Worm (Caenorhabditis elegans) whole organism, L1 larva: ENCODE results near the gene twk-21.

Experiments
- Y116A8C.19 ChIP-seq: sonication (generic microtip); optimal IDR thresholded peaks from 2 replicates; lab custom pipeline; 2016; ENCODE audit warnings: missing compliant biosample characterization, missing genetic modification characterization, borderline replicate concordance
- aha-1 ChIP-seq: fragments of 150-350 bp; optimal IDR thresholded peaks from 2 replicates; lab custom pipeline; 2014; ENCODE audit warnings: missing biosample characterization, missing genetic modification characterization
- alr-1 ChIP-seq: fragments of 200-800 bp; sonication (Bioruptor generic); optimal IDR thresholded peaks from 2 replicates; lab custom pipeline; 2018; ENCODE audit warnings: borderline replicate concordance, mild to moderate bottlenecking, missing genetic modification characterization, missing compliant biosample characterization
- aly-2 ChIP-seq: fragments of 150-350 bp; optimal IDR thresholded peaks from 2 replicates; lab custom pipeline; 2014; ENCODE audit warnings: missing biosample characterization, missing genetic modification characterization
- blmp-1 ChIP-seq: fragments of 150-350 bp; optimal IDR thresholded peaks from 2 replicates; lab custom pipeline; 2014; ENCODE audit warnings: missing biosample characterization, missing genetic modification characterization
- ceh-8 ChIP-seq: fragments of 200-800 bp; sonication (Bioruptor generic); optimal IDR thresholded peaks from 2 replicates; lab custom pipeline; 2018; ENCODE audit warnings: mild to moderate bottlenecking, missing genetic modification characterization, moderate library complexity, missing compliant biosample characterization
- ceh-88 ChIP-seq: fragments of 200-800 bp; sonication (Bioruptor generic); IDR thresholded peaks from 2 replicates; pipeline ENCODE4 v1.3.6; 2022; ENCODE audit warnings: missing genetic modification characterization, missing compliant biosample characterization
- ceh-90 ChIP-seq: sonication (generic microtip); optimal IDR thresholded peaks from 2 replicates; lab custom pipeline; 2016; ENCODE audit warnings: missing genetic modification characterization, missing compliant biosample characterization
- dsc-1 ChIP-seq: sonication (generic microtip); optimal IDR thresholded peaks from 2 replicates; lab custom pipeline; 2016; ENCODE audit warnings: mild to moderate bottlenecking, missing genetic modification characterization, missing compliant biosample characterization
- efl-1 ChIP-seq, 4 experiments: fragments of 150-350 bp; optimal IDR thresholded peaks in 3 of 4; peaks in 1 of 4; 1 replicate in 1 of 4; 2 replicates in 3 of 4; lab custom pipeline; 2014; ENCODE audit warnings: missing biosample characterization in 2 of 4, missing genetic modification characterization in 2 of 4, missing genetic modification reagents in 2 of 4
- egl-13 ChIP-seq: sonication (generic microtip); optimal IDR thresholded peaks from 2 replicates; lab custom pipeline; 2016; ENCODE audit warnings: missing genotype, missing genetic modification reagents, missing genetic modification characterization, missing compliant biosample characterization
- elt-3 ChIP-seq, 6 experiments: fragments of 150-350 bp in 1 of 6; sonication (generic microtip); optimal IDR thresholded peaks; 2 replicates each; lab custom pipeline; 2017 to 2018; ENCODE audit warnings: missing biosample characterization in 6 of 6, missing genetic modification characterization in 6 of 6, inconsistent platforms in 1 of 6
- fkh-4 ChIP-seq: sonication (generic microtip); optimal IDR thresholded peaks from 2 replicates; lab custom pipeline; 2016; ENCODE audit warnings: missing compliant biosample characterization, missing genetic modification characterization, borderline replicate concordance
- fkh-8 ChIP-seq: sonication (generic microtip); optimal IDR thresholded peaks from 2 replicates; lab custom pipeline; 2016; ENCODE audit warnings: mild to moderate bottlenecking, missing genetic modification characterization, missing compliant biosample characterization
- irx-1 ChIP-seq: sonication (generic microtip); optimal IDR thresholded peaks from 2 replicates; lab custom pipeline; 2016; ENCODE audit warnings: missing genetic modification characterization, missing compliant biosample characterization
- jun-1 ChIP-seq: fragments of 150-350 bp; optimal IDR thresholded peaks from 2 replicates; lab custom pipeline; 2014; ENCODE audit warnings: missing biosample characterization, missing genetic modification reagents, missing genetic modification characterization
- lin-13 ChIP-seq: fragments of 150-350 bp; optimal IDR thresholded peaks from 2 replicates; lab custom pipeline; 2014; ENCODE audit warnings: missing biosample characterization, missing genetic modification reagents, missing genetic modification characterization
- lin-14 ChIP-seq: fragments of 200-800 bp; sonication (Bioruptor generic); optimal IDR thresholded peaks from 2 replicates; lab custom pipeline; 2018; ENCODE audit warnings: mild to moderate bottlenecking, missing genetic modification characterization, moderate library complexity, missing compliant biosample characterization
- lin-35 ChIP-seq, 2 experiments: fragments of 150-350 bp; optimal IDR thresholded peaks; 2 replicates each; lab custom pipeline; 2014; ENCODE audit warnings: missing biosample characterization in 2 of 2, missing genetic modification characterization in 2 of 2, missing genetic modification reagents in 2 of 2
- mab-9 ChIP-seq: fragments of 200-800 bp; sonication (Bioruptor generic); IDR thresholded peaks from 2 replicates; pipeline ENCODE4 v1.3.6; 2022; ENCODE audit warnings: missing genetic modification reagents, missing genetic modification characterization, missing compliant biosample characterization
- mdl-1 ChIP-seq, 2 experiments: fragments of 150-350 bp; optimal IDR thresholded peaks; 2 replicates each; lab custom pipeline; 2014 to 2017; ENCODE audit warnings: missing biosample characterization in 2 of 2, missing genetic modification characterization in 2 of 2, inconsistent platforms in 1 of 2
- nhr-12 ChIP-seq: sonication (generic microtip); optimal IDR thresholded peaks from 2 replicates; lab custom pipeline; 2017; ENCODE audit warnings: missing biosample characterization, missing genetic modification characterization
- nhr-20 ChIP-seq: sonication (generic microtip); optimal IDR thresholded peaks from 2 replicates; lab custom pipeline; 2016; ENCODE audit warnings: mild to moderate bottlenecking, missing genetic modification characterization, missing compliant biosample characterization
- nhr-47 ChIP-seq: sonication (generic microtip); optimal IDR thresholded peaks from 2 replicates; lab custom pipeline; 2016; ENCODE audit warnings: mild to moderate bottlenecking, missing genetic modification characterization, moderate library complexity, missing compliant biosample characterization
- nhr-71 ChIP-seq: sonication (generic microtip); optimal IDR thresholded peaks from 2 replicates; lab custom pipeline; 2016; ENCODE audit warnings: mild to moderate bottlenecking, missing genetic modification characterization, moderate library complexity, missing compliant biosample characterization
- nhr-77 ChIP-seq: fragments of 150-350 bp; optimal IDR thresholded peaks from 2 replicates; lab custom pipeline; 2014; ENCODE audit warnings: missing biosample characterization, missing genetic modification characterization
- nhr-84 ChIP-seq: sonication (generic microtip); optimal IDR thresholded peaks from 2 replicates; lab custom pipeline; 2017; ENCODE audit warnings: missing biosample characterization, missing genetic modification characterization
- nhr-85 ChIP-seq: sonication (generic microtip); peaks from one replicate; lab custom pipeline; 2016; ENCODE audit warnings: missing genetic modification characterization, inconsistent platforms, missing compliant biosample characterization
- pax-3 ChIP-seq: fragments of 200-800 bp; sonication (Bioruptor generic); optimal IDR thresholded peaks from 2 replicates; lab custom pipeline; 2018; ENCODE audit warnings: mild to moderate bottlenecking, missing genetic modification characterization, moderate library complexity, missing compliant biosample characterization
- pqm-1 ChIP-seq: sonication (generic microtip); optimal IDR thresholded peaks from 3 replicates; lab custom pipeline; 2017; ENCODE audit warnings: missing biosample characterization, missing genetic modification characterization
- rnt-1 ChIP-seq: sonication (generic microtip); optimal IDR thresholded peaks from 2 replicates; lab custom pipeline; 2016; ENCODE audit warnings: mild to moderate bottlenecking, missing genetic modification characterization, moderate library complexity, missing compliant biosample characterization
- skn-1 ChIP-seq: fragments of 150-350 bp; optimal IDR thresholded peaks from 2 replicates; lab custom pipeline; 2014; ENCODE audit warnings: missing biosample characterization, missing genetic modification characterization
- snpc-4 ChIP-seq: fragments of 150-350 bp; optimal IDR thresholded peaks from 2 replicates; lab custom pipeline; 2014; ENCODE audit warnings: missing biosample characterization, missing genetic modification characterization
- snu-23 ChIP-seq: sonication (generic microtip); optimal IDR thresholded peaks from 2 replicates; lab custom pipeline; 2016; ENCODE audit warnings: missing genetic modification characterization, missing compliant biosample characterization
- sptf-1 ChIP-seq: fragments of 150-350 bp; optimal IDR thresholded peaks from 2 replicates; lab custom pipeline; 2014; ENCODE audit warnings: missing biosample characterization, missing genetic modification characterization
- tbx-2 ChIP-seq: sonication (generic microtip); optimal IDR thresholded peaks from 2 replicates; lab custom pipeline; 2016; ENCODE audit warnings: missing genetic modification characterization, missing compliant biosample characterization
- unc-130 ChIP-seq: fragments of 150-350 bp; optimal IDR thresholded peaks from 2 replicates; lab custom pipeline; 2017; ENCODE audit warnings: missing biosample characterization, missing genetic modification characterization, inconsistent platforms
- unc-86 ChIP-seq: sonication (generic microtip); optimal IDR thresholded peaks from 2 replicates; lab custom pipeline; 2016; ENCODE audit warnings: missing genetic modification characterization, missing compliant biosample characterization
- unc-98 ChIP-seq: fragments of 200-800 bp; sonication (Bioruptor generic); IDR thresholded peaks from 2 replicates; pipeline ENCODE4 v1.3.6; 2022; ENCODE audit warnings: missing genetic modification characterization, missing compliant biosample characterization
- ztf-11 ChIP-seq, 2 experiments: sonication (generic microtip); optimal IDR thresholded peaks; 2 replicates each; lab custom pipeline; 2016 to 2017; ENCODE audit warnings: missing genetic modification characterization in 2 of 2, missing biosample characterization in 1 of 2, missing compliant biosample characterization in 1 of 2

twk-21 gene

DNA sequence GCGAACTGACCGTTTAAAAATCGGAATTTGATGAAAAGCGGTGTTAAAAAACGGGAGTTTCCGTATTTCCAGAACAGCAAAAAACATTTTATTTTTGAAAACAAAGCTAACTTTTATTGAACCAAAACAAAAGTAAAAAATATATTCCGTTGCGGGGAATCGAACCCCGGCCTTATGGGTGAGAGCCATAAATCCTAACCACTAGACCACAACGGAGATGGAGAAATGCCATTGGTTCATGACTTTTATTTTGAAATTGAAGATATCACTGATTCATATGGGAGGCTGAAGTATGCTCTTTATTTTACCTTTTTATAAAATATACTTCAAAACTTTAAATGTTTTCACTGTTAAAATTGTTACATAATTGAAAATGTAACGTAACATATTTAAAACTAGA is 14.5 kb upstream of the twk-21 start (continued):
- TF ChIP-seq snu-23 (GFP tag; lab: Kevin White, UChicago): peak; percentile 49
- TF ChIP-seq ceh-90 (tag; lab: Kevin White, UChicago): no peak
- no peak for TF ChIP-seq rnt-1 (tag; lab: Kevin White, UChicago)
- no peak for TF ChIP-seq Y116A8C.19 (tag; lab: Kevin White, UChicago)
- peak; percentile 8 for TF ChIP-seq nhr-71 (tag; lab: Kevin White, UChicago)
- TF ChIP-seq efl-1 (optimal IDR thresholded peaks at IDR 0.05; lab: Kevin White, UChicago): no peak
- no peak for TF ChIP-seq efl-1 (GFP tag; optimal IDR thresholded peaks at IDR 0.05 in 1 of 2; lab: Kevin White, UChicago)
- TF ChIP-seq irx-1 (tag; lab: Kevin White, UChicago): no peak
- no peak for TF ChIP-seq ceh-88 (GFP tag; lab: Robert Waterston, UW)
- peak; percentile 35 for TF ChIP-seq nhr-47 (tag; lab: Kevin White, UChicago)
- TF ChIP-seq jun-1: no peak
- TF ChIP-seq aly-2 (tag; lab: Kevin White, UChicago): no peak
- no peak for TF ChIP-seq pqm-1
- no peak for TF ChIP-seq sptf-1
- peak; percentile 4 for TF ChIP-seq nhr-20
- TF ChIP-seq fkh-8 (tag; lab: Kevin White, UChicago): no peak
- no peak for TF ChIP-seq aha-1 (tag; lab: Kevin White, UChicago)

DNA sequence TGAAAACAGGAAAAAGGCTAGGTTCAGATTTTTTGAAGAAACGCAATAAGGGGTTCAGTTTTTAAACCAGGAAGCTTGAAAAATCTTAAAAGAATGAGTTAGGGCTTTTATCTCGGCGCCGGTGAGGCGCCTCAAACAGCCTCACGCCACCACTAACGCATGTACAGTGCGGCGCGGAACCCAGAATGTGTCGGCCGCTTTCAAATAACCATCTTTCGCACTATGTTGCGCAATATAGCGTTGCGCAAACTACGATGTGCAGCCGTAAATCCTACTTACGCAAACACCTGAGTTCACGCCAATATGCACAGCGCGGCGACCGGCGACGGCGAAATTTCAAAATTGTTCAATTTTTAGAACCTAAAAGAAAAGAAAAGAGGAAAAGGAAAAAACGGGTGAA is 10.1 kb upstream of the twk-21 start:
- TF ChIP-seq lin-35 (GFP tag; optimal IDR thresholded peaks at IDR 0.05; lab: Kevin White, UChicago) (no peak), snpc-4 (tag; lab: Kevin White, UChicago) (peak; percentile 91)
- TF ChIP-seq, all 84 proteins: peak for 1

DNA sequence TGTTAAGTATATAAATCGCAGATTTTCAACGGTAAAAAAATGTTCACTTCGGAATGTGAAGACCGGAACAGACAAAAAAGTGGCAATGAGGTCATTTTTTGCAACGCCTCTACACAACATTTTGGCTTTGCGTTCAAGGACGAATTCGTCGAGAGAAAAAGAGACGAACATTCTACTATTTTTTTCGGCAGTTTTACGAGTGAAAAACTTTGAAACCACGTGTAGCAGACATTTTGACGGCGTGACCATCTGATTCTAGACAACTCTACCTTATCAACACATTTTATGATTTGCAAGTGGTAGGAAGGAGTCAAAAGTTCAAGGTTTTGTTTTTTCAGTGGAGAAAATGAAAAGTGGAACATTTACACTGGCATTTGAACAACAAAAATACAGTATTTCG is 9.2 kb upstream of the twk-21 start:
- TF ChIP-seq ceh-88 (GFP tag; lab: Robert Waterston, UW) (no peak), snu-23 (GFP tag; lab: Kevin White, UChicago) (peak; percentile 15), lin-35 (GFP tag; optimal IDR thresholded peaks at IDR 0.05; lab: Kevin White, UChicago) (peak in 1 of 2 experiments; percentile 22), Y116A8C.19 (tag; lab: Kevin White, UChicago) (no peak), nhr-85 (peak; percentile 78), lin-14 (GFP tag; lab: Kevin White, UChicago) (peak; percentile 68), nhr-71 (tag; lab: Kevin White, UChicago) (peak; percentile 22), ceh-8 (GFP tag; lab: Kevin White, UChicago) (no peak), mdl-1 (tag; optimal IDR thresholded peaks at IDR 0.05; lab: Kevin White, UChicago) (peak in 1 of 2 experiments; percentile 52), elt-3 (tag; optimal IDR thresholded peaks at IDR 0.05; lab: Kevin White, UChicago) (peak in 4 of 6 experiments; percentile 13 to 55 (median 30)), nhr-20 (peak; percentile 58), blmp-1 (tag; lab: Kevin White, UChicago) (peak; percentile 22), snpc-4 (tag; lab: Kevin White, UChicago) (peak; percentile 14)

DNA sequence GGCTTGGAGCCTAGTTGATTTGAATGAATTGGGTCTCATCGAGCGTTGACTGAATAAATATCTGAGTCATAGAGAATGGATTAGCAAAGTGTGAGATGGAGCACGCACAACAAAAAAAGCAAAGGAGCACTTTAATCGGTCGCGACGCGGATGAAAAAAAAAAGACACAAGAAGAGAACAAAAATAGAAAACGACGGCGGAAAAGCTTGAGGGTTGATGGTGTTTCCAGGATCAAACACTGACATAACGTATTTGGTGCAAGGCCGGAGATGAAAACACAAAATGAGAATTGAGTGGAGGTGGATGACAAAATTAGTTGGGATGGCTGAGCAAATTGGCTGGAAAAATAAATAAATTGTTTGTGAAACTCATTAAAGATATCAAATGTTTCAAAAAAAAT is 6.8 kb upstream of the twk-21 start, which contains the start of gene F52E10.4:
F52E10.4 (minus strand) TSS at position 101 of the 400 bp plus-strand sequence.
- TF ChIP-seq unc-98 (GFP tag; lab: Robert Waterston, UW): no peak

DNA sequence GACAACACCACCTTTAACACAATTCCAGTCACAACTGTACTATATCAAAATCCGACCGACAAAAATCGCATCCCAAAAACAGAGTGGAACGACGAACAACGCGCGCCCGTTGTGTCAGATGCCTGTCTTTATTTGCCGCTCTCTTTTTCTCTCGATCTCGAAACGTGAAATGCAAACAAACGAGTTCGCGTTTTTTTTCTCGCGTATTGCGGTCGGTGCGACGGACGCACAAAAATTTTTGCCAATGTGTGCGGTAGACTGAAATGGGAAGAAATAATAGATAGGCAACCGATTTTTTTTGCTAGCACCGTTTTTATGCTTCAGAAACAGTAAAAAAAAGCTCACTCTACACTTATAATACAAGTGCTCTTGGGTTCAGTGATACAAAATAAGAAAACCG is 2.6 kb upstream of the twk-21 start:
- peak; percentile 37 for TF ChIP-seq lin-14 (GFP tag; lab: Kevin White, UChicago)
- no peak for TF ChIP-seq mab-9
- no peak for TF ChIP-seq efl-1 (optimal IDR thresholded peaks at IDR 0.05; lab: Kevin White, UChicago)
- TF ChIP-seq efl-1 (GFP tag; optimal IDR thresholded peaks at IDR 0.05 in 1 of 2; lab: Kevin White, UChicago): peak in 1 of 2 experiments; percentile 60
- no peak for TF ChIP-seq ceh-88 (GFP tag; lab: Robert Waterston, UW)

DNA sequence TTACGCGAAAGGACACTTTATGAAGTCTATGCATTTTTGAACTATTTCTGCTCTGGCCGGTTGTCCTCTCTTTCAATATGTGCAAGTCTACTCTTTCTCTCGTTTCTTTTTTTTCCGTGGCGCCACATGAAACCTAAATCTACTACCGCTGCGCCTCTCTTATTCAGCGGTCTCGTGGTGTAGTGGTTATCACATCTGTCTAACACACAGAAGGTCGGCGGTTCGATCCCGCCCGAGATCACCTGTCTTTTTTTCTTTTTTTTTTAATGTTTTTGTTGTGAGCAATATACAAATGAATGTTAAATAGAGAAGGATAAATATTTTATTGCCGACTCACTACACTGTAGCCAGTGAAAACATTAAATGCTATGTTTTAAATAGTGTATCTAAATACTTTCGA is 1.5 kb upstream of the twk-21 start:
- TF ChIP-seq mdl-1 (tag; optimal IDR thresholded peaks at IDR 0.05; lab: Kevin White, UChicago) (peak in 1 of 2 experiments; percentile 42), rnt-1 (tag; lab: Kevin White, UChicago) (no peak), tbx-2 (tag; lab: Kevin White, UChicago) (peak; percentile 43), lin-35 (GFP tag; optimal IDR thresholded peaks at IDR 0.05; lab: Kevin White, UChicago) (peak in 1 of 2 experiments; percentile 56), egl-13 (tag; lab: Kevin White, UChicago) (no peak), pax-3 (tag; lab: Kevin White, UChicago) (no peak), fkh-4 (tag; lab: Kevin White, UChicago) (no peak), nhr-84 (tag; lab: Kevin White, UChicago) (no peak), nhr-20 (peak; percentile 75), ztf-11 (tag; optimal IDR thresholded peaks at IDR 0.05; lab: Kevin White, UChicago) (no peak), alr-1 (tag; lab: Kevin White, UChicago) (no peak), nhr-77 (tag; lab: Kevin White, UChicago) (peak; percentile 67), nhr-12 (tag; lab: Kevin White, UChicago) (no peak), skn-1 (peak; percentile 27), unc-86 (tag; lab: Kevin White, UChicago) (peak; percentile 43), nhr-47 (tag; lab: Kevin White, UChicago) (peak; percentile 83), unc-130 (tag; lab: Kevin White, UChicago) (peak; percentile 32), dsc-1 (tag; lab: Kevin White, UChicago) (peak; percentile 73), lin-14 (GFP tag; lab: Kevin White, UChicago) (peak; percentile 70), lin-13 (GFP tag; lab: Kevin White, UChicago) (peak; percentile 31), blmp-1 (tag; lab: Kevin White, UChicago) (no peak)
